Fruit fly (Drosophila melanogaster): Measurements from ENCODE around the gene CG33170.

CG33170 gene

dm6 chr3L:22871030-22871844 is 6.8 kb downstream of the CG33170 start (continued):
- no peak for TF ChIP-seq Aef1 (GFP tag; IDR thresholded peaks at IDR 0.05)
- no peak for TF ChIP-seq CG3838 (GFP tag; optimal IDR thresholded peaks at IDR 0.05)
- TF ChIP-seq bab2 (GFP tag; optimal IDR thresholded peaks at IDR 0.05) = peak; percentile 4
- no peak for TF ChIP-seq ems (GFP tag; optimal IDR thresholded peaks at IDR 0.05)
- no peak for TF ChIP-seq so (GFP tag; IDR thresholded peaks at IDR 0.05)
- TF ChIP-seq hkb (optimal IDR thresholded peaks at IDR 0.05) = no peak
- TF ChIP-seq hkb (GFP tag; IDR thresholded peaks at IDR 0.05) = no peak
- TF ChIP-seq CG2202 (tag; optimal IDR thresholded peaks at IDR 0.05) = no peak
- TF ChIP-seq jigr1 (GFP tag; IDR thresholded peaks at IDR 0.05) = no peak
- no peak for TF ChIP-seq Lpt (GFP tag; optimal IDR thresholded peaks at IDR 0.05)
- no peak for TF ChIP-seq lab (GFP tag; optimal IDR thresholded peaks at IDR 0.05)
- TF ChIP-seq CG30403 (GFP tag; optimal IDR thresholded peaks at IDR 0.05) = no peak
- TF ChIP-seq CG31441 (GFP tag; IDR thresholded peaks at IDR 0.05) = no peak
- no peak for TF ChIP-seq Trl (optimal IDR thresholded peaks at IDR 0.05)
- no peak for TF ChIP-seq Trl (GFP tag; optimal IDR thresholded peaks at IDR 0.05)
- TF ChIP-seq al (GFP tag; IDR thresholded peaks at IDR 0.05) = no peak
- TF ChIP-seq CG15269 (tag; optimal IDR thresholded peaks at IDR 0.05) = no peak
- TF ChIP-seq CG15073 (GFP tag; optimal IDR thresholded peaks at IDR 0.05) = no peak
- no peak for TF ChIP-seq Gsc (GFP tag; IDR thresholded peaks at IDR 0.05)
- TF ChIP-seq Adf1 (GFP tag; IDR thresholded peaks at IDR 0.05) = peak; percentile 12
- TF ChIP-seq btn (GFP tag; optimal IDR thresholded peaks at IDR 0.05) = no peak
- TF ChIP-seq CG2875 (GFP tag; optimal IDR thresholded peaks at IDR 0.05) = no peak
- no peak for TF ChIP-seq ab (GFP tag; optimal IDR thresholded peaks at IDR 0.05)
- no peak for TF ChIP-seq CrebB (tag; optimal IDR thresholded peaks at IDR 0.05)
- TF ChIP-seq Hr78 (GFP tag; optimal IDR thresholded peaks at IDR 0.05) = peak in 1 of 2 experiments; percentile 31
- no peak for TF ChIP-seq tgo (GFP tag; IDR thresholded peaks at IDR 0.05)
- TF ChIP-seq NFAT (GFP tag; IDR thresholded peaks at IDR 0.05) = peak; percentile 50; the same call in 1 of the 2 replicates
- peak; percentile 70 for TF ChIP-seq CG13287 (GFP tag; IDR thresholded peaks at IDR 0.05; ENCODE audit: partially characterized antibody)
- no peak for TF ChIP-seq insv (GFP tag; optimal IDR thresholded peaks at IDR 0.05)
- no peak for TF ChIP-seq CG9876 (GFP tag; optimal IDR thresholded peaks at IDR 0.05)
- peak; percentile 21 for TF ChIP-seq Side (GFP tag; optimal IDR thresholded peaks at IDR 0.05)
- no peak for TF ChIP-seq Gug (GFP tag; IDR thresholded peaks at IDR 0.05)
- no peak for TF ChIP-seq Sin3A (optimal IDR thresholded peaks at IDR 0.05)
- TF ChIP-seq Med (GFP tag) = peak; percentile 92
- TF ChIP-seq CG7556 (GFP tag; optimal IDR thresholded peaks at IDR 0.05) = no peak
- no peak for TF ChIP-seq hth (optimal IDR thresholded peaks at IDR 0.05)
- peak; percentile 1 for TF ChIP-seq Nf-YC (tag; optimal IDR thresholded peaks at IDR 0.05)
- TF ChIP-seq phol (tag; optimal IDR thresholded peaks at IDR 0.05) = no peak
- TF ChIP-seq HLH54F (GFP tag; optimal IDR thresholded peaks at IDR 0.05) = peak; percentile 38
- no peak for TF ChIP-seq gcm2 (GFP tag; optimal IDR thresholded peaks at IDR 0.05)
- TF ChIP-seq Deaf1 (tag; optimal IDR thresholded peaks at IDR 0.05) = no peak
- no peak for TF ChIP-seq chm (GFP tag; IDR thresholded peaks at IDR 0.05)
- TF ChIP-seq ato (GFP tag; IDR thresholded peaks at IDR 0.05; ENCODE audit: partially characterized antibody) = peak; percentile 52; the same call in 1 of the 2 replicates
- peak; percentile 28 for TF ChIP-seq CG18599 (GFP tag; optimal IDR thresholded peaks at IDR 0.05)
- TF ChIP-seq gro (GFP tag; optimal IDR thresholded peaks at IDR 0.05) = no peak
- no peak for TF ChIP-seq CG18262 (tag; optimal IDR thresholded peaks at IDR 0.05)
- no peak for TF ChIP-seq Bdp1 (GFP tag; optimal IDR thresholded peaks at IDR 0.05)
- no peak for TF ChIP-seq CG10431 (GFP tag; optimal IDR thresholded peaks at IDR 0.05)
- TF ChIP-seq D19A (tag; optimal IDR thresholded peaks at IDR 0.05) = no peak
- TF ChIP-seq pita (GFP tag; optimal IDR thresholded peaks at IDR 0.05) = no peak
- TF ChIP-seq CG17359 (tag; optimal IDR thresholded peaks at IDR 0.05) = no peak
- no peak for TF ChIP-seq H15 (GFP tag; IDR thresholded peaks at IDR 0.05)

All from whole organism, embryonic.